Fruit fly (Drosophila melanogaster): ENCODE results near the gene glo.

Gene glo

DNA sequence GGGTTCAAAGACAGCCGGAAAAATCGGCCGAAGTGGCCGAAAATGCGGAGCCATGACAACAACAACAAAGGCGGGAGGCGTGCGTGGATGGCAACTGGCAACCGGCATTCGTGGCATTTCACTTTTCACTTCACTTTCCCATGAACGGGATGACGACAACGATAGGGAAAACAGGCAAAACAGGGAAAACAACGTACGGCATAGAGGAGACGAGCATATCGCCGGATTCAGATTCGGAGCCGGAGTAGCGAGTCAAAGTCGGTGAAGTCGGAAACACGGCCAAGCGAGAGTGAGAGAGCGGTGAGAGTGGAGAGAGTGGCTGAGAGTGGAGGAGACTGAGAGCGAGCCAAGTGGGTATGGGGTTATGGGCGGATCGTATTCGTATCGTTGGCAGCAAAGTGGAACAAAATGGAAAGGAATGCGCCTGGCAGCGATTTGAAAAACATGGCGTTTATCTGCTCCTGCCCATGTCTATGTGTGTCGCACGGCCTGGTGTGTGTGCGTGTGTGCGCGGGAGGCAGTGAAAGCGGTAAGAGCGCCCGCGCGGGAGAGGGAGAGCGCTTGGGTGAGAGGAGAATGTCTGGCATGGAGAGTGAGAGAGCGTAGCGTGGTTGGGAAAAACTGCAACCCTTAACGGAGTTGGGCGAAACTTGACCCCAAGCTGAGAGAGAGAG lies 45.8 kb downstream of the glo start (continued):
- TF ChIP-seq Xrp1 (GFP tag; IDR thresholded peaks at IDR 0.05) (0 out of 2 replicates have a peak, but pooled peaks have one; percentile 5), CG2199 (GFP tag; IDR thresholded peaks at IDR 0.05) (peak; percentile 94), CG33557 (GFP tag; optimal IDR thresholded peaks at IDR 0.05) (peak; percentile 80), CG16813 (GFP tag; IDR thresholded peaks at IDR 0.05; ENCODE audit: partially characterized antibody) (peak; percentile 36; the same call in 1 of the 3 replicates), tll (GFP tag; optimal IDR thresholded peaks at IDR 0.05) (peak in 1 of 2 experiments; percentile 74), sens-2 (GFP tag; IDR thresholded peaks at IDR 0.05) (no peak), Six4 (GFP tag; optimal IDR thresholded peaks at IDR 0.05) (no peak), seq (GFP tag; IDR thresholded peaks at IDR 0.05) (peak; percentile 47; the same call in 1 of the 2 replicates), H15 (GFP tag; IDR thresholded peaks at IDR 0.05) (no peak), CG12659 (GFP tag; optimal IDR thresholded peaks at IDR 0.05) (no peak), CG17612 (GFP tag; IDR thresholded peaks at IDR 0.05) (no peak), mam (GFP tag; optimal IDR thresholded peaks at IDR 0.05) (no peak), her (GFP tag; optimal IDR thresholded peaks at IDR 0.05) (peak; percentile 10), Spps (tag; optimal IDR thresholded peaks at IDR 0.05) (peak; percentile 34), CG18262 (tag; optimal IDR thresholded peaks at IDR 0.05) (no peak), fru (optimal IDR thresholded peaks at IDR 0.05) (no peak), psq (GFP tag; optimal IDR thresholded peaks at IDR 0.05) (no peak), al (GFP tag; IDR thresholded peaks at IDR 0.05) (no peak), pfk (GFP tag; optimal IDR thresholded peaks at IDR 0.05) (peak; percentile 97), eve (GFP tag; optimal IDR thresholded peaks at IDR 0.05) (no peak), CG10462 (GFP tag; optimal IDR thresholded peaks at IDR 0.05) (no peak), Blimp-1 (GFP tag; optimal IDR thresholded peaks at IDR 0.05) (peak; percentile 96), chinmo (GFP tag; IDR thresholded peaks at IDR 0.05; ENCODE audit: partially characterized antibody) (peak; percentile 77; the same call in 1 of the 4 replicates), Adf1 (GFP tag; IDR thresholded peaks at IDR 0.05) (peak; percentile 26; the same call in 1 of the 2 replicates), exex (tag; optimal IDR thresholded peaks at IDR 0.05) (no peak), fd64A (GFP tag; optimal IDR thresholded peaks at IDR 0.05) (no peak), unc-4 (GFP tag; IDR thresholded peaks at IDR 0.05; ENCODE audit: partially characterized antibody) (0 out of 2 replicates have a peak, but pooled peaks have one; percentile 31), ewg (GFP tag; optimal IDR thresholded peaks at IDR 0.05) (peak; percentile 79), Doc3 (GFP tag; IDR thresholded peaks at IDR 0.05; ENCODE audit: partially characterized antibody) (0 out of 3 replicates have a peak, but pooled peaks have one; percentile 43), D (optimal IDR thresholded peaks at IDR 0.05) (peak; percentile 70), D (GFP tag; optimal IDR thresholded peaks at IDR 0.05) (no peak), CG5245 (GFP tag; optimal IDR thresholded peaks at IDR 0.05) (no peak), lab (GFP tag; optimal IDR thresholded peaks at IDR 0.05) (no peak), Kr (GFP tag; optimal IDR thresholded peaks at IDR 0.05) (peak; percentile 45), grau (tag; optimal IDR thresholded peaks at IDR 0.05) (no peak), CG34422 (GFP tag; IDR thresholded peaks at IDR 0.05) (peak; percentile 26; the same call in 1 of the 3 replicates)

DNA sequence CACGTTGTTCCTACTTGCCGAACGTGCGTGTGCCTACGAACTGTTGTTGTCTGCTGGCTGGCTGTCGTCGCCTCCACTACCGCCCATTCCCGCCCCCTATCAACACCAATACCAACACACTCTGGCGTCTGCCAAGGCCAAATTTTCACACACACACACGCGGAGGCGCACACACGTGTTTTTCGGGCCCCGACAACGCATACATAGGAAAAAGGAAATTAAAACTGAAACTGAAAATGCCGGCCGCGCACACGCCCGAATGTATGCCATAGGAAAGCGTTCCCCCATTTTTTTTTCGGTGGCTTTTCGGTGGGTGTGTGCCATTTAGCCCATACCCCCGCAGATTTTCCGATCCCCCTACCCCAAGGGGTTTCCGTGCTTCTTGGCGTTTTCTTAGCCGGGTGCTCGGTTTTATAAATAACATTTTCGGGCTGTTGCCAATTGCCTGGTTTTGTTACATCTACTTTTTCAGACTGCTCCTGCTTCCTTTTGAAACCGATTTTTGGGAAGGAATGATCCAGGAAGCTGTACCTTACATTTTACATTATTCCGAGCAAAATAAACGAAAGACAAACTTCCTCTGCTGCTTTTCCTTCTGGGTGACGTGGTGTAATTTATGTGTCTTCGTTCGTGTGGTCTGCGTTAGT lies 46.9 kb downstream of the glo start:
- TF ChIP-seq CG8290 (GFP tag; optimal IDR thresholded peaks at IDR 0.05) (no peak), CG8290 (tag; optimal IDR thresholded peaks at IDR 0.05) (peak in 1 of 2 experiments; percentile 3), CG3726 (GFP tag; IDR thresholded peaks at IDR 0.05) (no peak), CG2199 (GFP tag; IDR thresholded peaks at IDR 0.05) (peak; percentile 76; the same call in 2 of the 3 replicates), tio (GFP tag; optimal IDR thresholded peaks at IDR 0.05) (no peak), CG6272 (GFP tag; IDR thresholded peaks at IDR 0.05) (0 out of 2 replicates have a peak, but pooled peaks have one; percentile 20), CG34224 (GFP tag; IDR thresholded peaks at IDR 0.05; ENCODE audit: partially characterized antibody) (0 out of 3 replicates have a peak, but pooled peaks have one; percentile 12), BEAF-32 (GFP tag; optimal IDR thresholded peaks at IDR 0.05) (no peak), CG15696 (tag; optimal IDR thresholded peaks at IDR 0.05) (no peak), CG11247 (GFP tag; IDR thresholded peaks at IDR 0.05) (no peak), Lpt (GFP tag; optimal IDR thresholded peaks at IDR 0.05) (no peak), crol (GFP tag; IDR thresholded peaks at IDR 0.05) (peak; percentile 36; the same call in 1 of the 2 replicates), maf-S (GFP tag; optimal IDR thresholded peaks at IDR 0.05) (no peak), CG16815 (GFP tag; optimal IDR thresholded peaks at IDR 0.05) (no peak), tll (GFP tag; optimal IDR thresholded peaks at IDR 0.05) (no peak), CG14014 (GFP tag; IDR thresholded peaks at IDR 0.05) (no peak)
